Worm (Caenorhabditis elegans) whole organism, young adult: Measurements from ENCODE around the gene sri-71.
"Not testable (repeated sequence)": the region's sequence is repeated elsewhere in the genome, so short reads cannot be mapped to it uniquely, and the experiment has no call there.

Experiments
- Y53G8AR.9 ChIP-seq: fragments of 200-800 bp; sonication (Bioruptor generic); conservative IDR thresholded peaks from 2 replicates; pipeline ENCODE4 v1.3.6; 2022; ENCODE audit warnings: missing genetic modification reagents, missing genetic modification characterization, missing compliant biosample characterization
- bed-1 ChIP-seq: fragments of 200-800 bp; sonication (Bioruptor generic); IDR thresholded peaks from 2 replicates; pipeline ENCODE4 v1.3.6; 2022; ENCODE audit warnings: missing genetic modification reagents, missing genetic modification characterization, missing compliant biosample characterization
- cebp-1 ChIP-seq, 2 experiments: fragments of 200-800 bp in 1 of 2; sonication (Bioruptor generic) in 1 of 2; sonication (generic microtip) in 1 of 2; IDR thresholded peaks in 1 of 2; optimal IDR thresholded peaks in 1 of 2; 2 replicates each; pipeline versions ENCODE4 v1.3.6 to Lab custom; 2017 to 2022; ENCODE audit warnings: missing compliant biosample characterization in 2 of 2, missing genetic modification characterization in 2 of 2, mild to moderate bottlenecking in 1 of 2, missing genetic modification reagents in 1 of 2, moderate library complexity in 1 of 2
- hmg-1.2 ChIP-seq: fragments of 200-800 bp; sonication (Bioruptor generic); IDR thresholded peaks from 2 replicates; pipeline ENCODE4 v1.3.6; 2022; ENCODE audit warnings: missing genetic modification reagents, missing genetic modification characterization, missing compliant biosample characterization
- nfya-1 ChIP-seq: sonication (generic microtip); optimal IDR thresholded peaks from 2 replicates; lab custom pipeline; 2017; ENCODE audit warnings: antibody characterized with exemption, missing compliant biosample characterization, missing genetic modification characterization, borderline replicate concordance; ENCODE audit not compliant: insufficient read depth
- sdz-38 ChIP-seq: sonication (generic microtip); optimal IDR thresholded peaks from 2 replicates; lab custom pipeline; 2016; ENCODE audit warnings: missing genotype, missing genetic modification characterization, missing compliant biosample characterization
- sea-2 ChIP-seq: fragments of 200-800 bp; sonication (Bioruptor generic); IDR thresholded peaks from 2 replicates; pipeline ENCODE4 v1.3.6; 2022; ENCODE audit warnings: missing genetic modification characterization, missing compliant biosample characterization
- unc-130 ChIP-seq: sonication (generic microtip); optimal IDR thresholded peaks from 2 replicates; lab custom pipeline; 2016; ENCODE audit warnings: missing genetic modification reagents, missing genetic modification characterization, missing compliant biosample characterization
- unc-62 ChIP-seq: fragments of 150-350 bp; optimal IDR thresholded peaks from 2 replicates; lab custom pipeline; 2014; ENCODE audit warnings: missing biosample characterization, missing genetic modification reagents, missing genetic modification characterization
- ztf-22 ChIP-seq: fragments of 200-800 bp; sonication (Bioruptor generic); optimal IDR thresholded peaks from 2 replicates; lab custom pipeline; 2018; ENCODE audit warnings: mild to moderate bottlenecking, missing genetic modification characterization, moderate library complexity, missing compliant biosample characterization
- ztf-26 ChIP-seq: sonication (generic microtip); optimal IDR thresholded peaks from 2 replicates; lab custom pipeline; 2017; ENCODE audit warnings: missing genetic modification characterization, missing compliant biosample characterization

DNA sequence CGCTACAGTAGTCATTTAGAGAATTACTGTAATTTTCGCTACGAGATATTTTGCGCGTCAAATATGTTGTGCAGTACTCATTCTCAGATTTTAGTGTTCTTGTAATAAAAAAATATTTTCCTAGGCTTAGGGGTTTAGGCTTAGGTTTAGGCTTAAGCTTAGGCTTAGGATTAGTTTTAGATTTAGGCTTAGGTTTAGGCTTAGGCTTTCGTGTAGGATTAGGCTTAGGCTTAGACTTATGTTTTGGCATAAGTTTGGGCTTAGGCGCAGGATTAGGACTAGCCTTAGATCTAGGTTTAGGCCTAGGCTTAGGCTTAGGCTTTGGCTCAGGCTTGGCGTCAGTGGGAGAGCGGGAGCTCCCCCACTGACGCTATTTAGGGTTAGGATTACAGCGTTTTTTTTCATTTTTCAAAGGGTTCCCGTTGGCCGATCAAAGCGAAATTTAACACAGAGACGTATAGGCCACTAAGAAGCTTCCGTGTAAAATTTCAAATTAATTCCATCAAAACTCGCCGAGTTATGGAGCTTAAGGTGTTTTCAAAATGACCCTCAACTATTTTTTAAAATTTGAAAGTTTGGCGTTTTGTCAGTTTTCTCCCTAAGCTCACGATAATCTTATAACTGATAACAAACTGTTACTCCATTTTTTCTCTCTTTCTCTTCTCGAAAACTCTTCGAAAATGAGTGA is 12.0 kb downstream of the sri-71 start, which contains the start of gene F22E5.8:
- not testable (repeated sequence) for TF ChIP-seq Y53G8AR.9 (GFP tag; lab: Robert Waterston, UW); bed-1 (GFP tag; lab: Robert Waterston, UW); ztf-26 (tag; lab: Kevin White, UChicago); sdz-38 (tag; lab: Kevin White, UChicago); ztf-22 (GFP tag; lab: Kevin White, UChicago); nfya-1 (tag; lab: Kevin White, UChicago); hmg-1.2; sea-2 (GFP tag; lab: Robert Waterston, UW); unc-130 (GFP tag; lab: Kevin White, UChicago); cebp-1 (GFP tag; IDR thresholded peaks at IDR 0.05; lab: Robert Waterston, UW); cebp-1 (tag; optimal IDR thresholded peaks at IDR 0.05; lab: Kevin White, UChicago); unc-62 (GFP tag; lab: Kevin White, UChicago)
